Comparison of ENCODE assay signal across 5 fruit fly cellular contexts in the genomic region with DNA sequence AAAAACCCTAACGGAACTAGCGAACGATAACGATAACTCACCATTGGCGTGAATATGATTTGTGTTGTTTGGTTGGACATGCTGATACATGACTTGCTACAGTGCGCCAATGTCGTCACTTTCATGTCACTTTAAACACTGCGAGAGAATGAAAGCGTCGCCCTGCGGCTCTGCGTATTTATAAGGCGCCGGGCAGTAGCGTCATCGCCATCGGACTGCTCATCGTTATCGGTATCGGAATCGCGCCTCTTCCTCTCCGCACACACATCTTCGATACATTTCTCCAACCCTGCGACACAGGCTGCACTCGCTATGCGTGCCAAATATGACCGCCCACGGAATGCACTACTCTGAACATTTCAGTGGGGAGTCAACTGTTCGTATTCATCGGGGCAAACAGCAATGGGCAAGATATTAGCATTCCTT.
TF ChIP-seq lines count a peak whose summit lies in the region.

A gene (minus strand): TSS at position 160 of the 426 bp plus-strand sequence.

- TF ChIP-seq CTCF in whole organism, embryonic (GFP tag; optimal IDR thresholded peaks at IDR 0.05; lab: Kevin White, UChicago) = peak; percentile 7

TF ChIP-seq in whole organism, adult, 20 proteins besides CTCF, POLR2A, EP300 and RAD21:
- TF ChIP-seq CG1620 (GFP tag; optimal IDR thresholded peaks at IDR 0.05; lab: Kevin White, UChicago) (peak; percentile 36), CG7101 (tag; optimal IDR thresholded peaks at IDR 0.05; lab: Kevin White, UChicago) (no peak), pad (GFP tag; optimal IDR thresholded peaks at IDR 0.05; lab: Kevin White, UChicago) (no peak), CG33017 (tag; optimal IDR thresholded peaks at IDR 0.05; lab: Kevin White, UChicago) (no peak), Mnt (GFP tag; optimal IDR thresholded peaks at IDR 0.05; lab: Kevin White, UChicago) (no peak), Hr96 (GFP tag; optimal IDR thresholded peaks at IDR 0.05; lab: Kevin White, UChicago) (peak; percentile 50), CG14711 (tag; optimal IDR thresholded peaks at IDR 0.05; lab: Kevin White, UChicago) (no peak), kay (GFP tag; lab: Kevin White, UChicago; ENCODE audit: borderline replicate concordance) (peak; percentile 16), bab1 (GFP tag; optimal IDR thresholded peaks at IDR 0.05; lab: Kevin White, UChicago) (peak; percentile 9)

TF ChIP-seq in whole organism, embryonic, 481 proteins besides CTCF, POLR2A, EP300 and RAD21 (continues in another document):
- TF ChIP-seq CG7839 (tag; optimal IDR thresholded peaks at IDR 0.05; lab: Kevin White, UChicago) (peak; percentile 23), kay (GFP tag; optimal IDR thresholded peaks at IDR 0.05; lab: Kevin White, UChicago) (no peak), CG14441 (GFP tag; IDR thresholded peaks at IDR 0.05; lab: Robert Waterston, UW) (peak; percentile 60), Tbp (GFP tag; optimal IDR thresholded peaks at IDR 0.05; lab: Kevin White, UChicago) (no peak), gcm2 (GFP tag; optimal IDR thresholded peaks at IDR 0.05; lab: Kevin White, UChicago) (no peak), CG42726 (GFP tag; IDR thresholded peaks at IDR 0.05; lab: Robert Waterston, UW; ENCODE audit: partially characterized antibody) (no peak), CG17802 (tag; optimal IDR thresholded peaks at IDR 0.05; lab: Kevin White, UChicago) (peak; percentile 30), NfI (GFP tag; optimal IDR thresholded peaks at IDR 0.05; lab: Kevin White, UChicago) (peak; percentile 37), bab2 (GFP tag; optimal IDR thresholded peaks at IDR 0.05; lab: Kevin White, UChicago) (peak; percentile 53), MESR4 (GFP tag; optimal IDR thresholded peaks at IDR 0.05; lab: Kevin White, UChicago) (no peak), Aef1 (GFP tag; IDR thresholded peaks at IDR 0.05; lab: Robert Waterston, UW) (peak; percentile 52; the same call in 2 of the 3 replicates), Abd-B (GFP tag; optimal IDR thresholded peaks at IDR 0.05; lab: Kevin White, UChicago) (peak; percentile 32), Pdp1 (GFP tag; optimal IDR thresholded peaks at IDR 0.05; lab: Kevin White, UChicago) (peak in 1 of 2 experiments; percentile 67), CG9932 (GFP tag; IDR thresholded peaks at IDR 0.05; lab: Robert Waterston, UW) (peak; percentile 72), Fer3 (tag; optimal IDR thresholded peaks at IDR 0.05; lab: Kevin White, UChicago) (peak; percentile 10), CG12155 (GFP tag; optimal IDR thresholded peaks at IDR 0.05; lab: Kevin White, UChicago) (peak; percentile 49), rib (GFP tag; IDR thresholded peaks at IDR 0.05; lab: Robert Waterston, UW) (no peak), Meics (GFP tag; optimal IDR thresholded peaks at IDR 0.05; lab: Kevin White, UChicago) (no peak), slbo (GFP tag; IDR thresholded peaks at IDR 0.05; lab: Robert Waterston, UW) (peak; percentile 83)

TF ChIP-seq in whole organism, prepupa, 60 proteins besides CTCF, POLR2A, EP300 and RAD21 (continues in another document):
- no peak for TF ChIP-seq Ets96B (tag; optimal IDR thresholded peaks at IDR 0.05; lab: Kevin White, UChicago)
- TF ChIP-seq eg (GFP tag; IDR thresholded peaks at IDR 0.05; lab: Robert Waterston, UW) = peak; percentile 60
- peak; percentile 2 for TF ChIP-seq pdm3 (GFP tag; optimal IDR thresholded peaks at IDR 0.05; lab: Kevin White, UChicago)
- no peak for TF ChIP-seq CG6276 (GFP tag; optimal IDR thresholded peaks at IDR 0.05; lab: Kevin White, UChicago)
- peak; percentile 8 for TF ChIP-seq OdsH (GFP tag; optimal IDR thresholded peaks at IDR 0.05; lab: Kevin White, UChicago)
- TF ChIP-seq CG10631 (GFP tag; optimal IDR thresholded peaks at IDR 0.05; lab: Kevin White, UChicago) = peak; percentile 0
- peak; percentile 26 for TF ChIP-seq acj6 (GFP tag; optimal IDR thresholded peaks at IDR 0.05; lab: Kevin White, UChicago)
- no peak for TF ChIP-seq vri (GFP tag; optimal IDR thresholded peaks at IDR 0.05; lab: Kevin White, UChicago)
- TF ChIP-seq CG31627 (GFP tag; optimal IDR thresholded peaks at IDR 0.05; lab: Kevin White, UChicago) = peak; percentile 23
- no peak for TF ChIP-seq CG8632 (GFP tag; optimal IDR thresholded peaks at IDR 0.05; lab: Kevin White, UChicago)
- TF ChIP-seq Sox102F (GFP tag; optimal IDR thresholded peaks at IDR 0.05; lab: Kevin White, UChicago) = no peak
- no peak for TF ChIP-seq CG6854 (GFP tag; optimal IDR thresholded peaks at IDR 0.05; lab: Kevin White, UChicago)
- TF ChIP-seq CG32006 (GFP tag; optimal IDR thresholded peaks at IDR 0.05; lab: Kevin White, UChicago) = peak; percentile 47
- peak; percentile 1 for TF ChIP-seq Met (GFP tag; optimal IDR thresholded peaks at IDR 0.05; lab: Kevin White, UChicago)
- TF ChIP-seq svp (GFP tag; lab: Kevin White, UChicago) = no peak
- TF ChIP-seq Eip78C (GFP tag; lab: Kevin White, UChicago) = peak; percentile 66
- no peak for TF ChIP-seq CG6808 (GFP tag; optimal IDR thresholded peaks at IDR 0.05; lab: Kevin White, UChicago)
- peak; percentile 2 for TF ChIP-seq Smox (GFP tag; optimal IDR thresholded peaks at IDR 0.05; lab: Kevin White, UChicago)
- TF ChIP-seq CG6792 (GFP tag; optimal IDR thresholded peaks at IDR 0.05; lab: Kevin White, UChicago) = no peak
- TF ChIP-seq CG11762 (GFP tag; optimal IDR thresholded peaks at IDR 0.05; lab: Kevin White, UChicago; ENCODE audit: insufficient read depth) = no peak
- peak; percentile 26 for TF ChIP-seq cyc (GFP tag; optimal IDR thresholded peaks at IDR 0.05; lab: Kevin White, UChicago)

TF ChIP-seq in whole organism, pupa, 21 proteins besides CTCF, POLR2A, EP300 and RAD21:
- TF ChIP-seq CG4496 (GFP tag; IDR thresholded peaks at IDR 0.05; lab: Robert Waterston, UW) (peak; percentile 58; the same call in 1 of the 3 replicates), fd96Ca (GFP tag; IDR thresholded peaks at IDR 0.05; lab: Robert Waterston, UW) (peak; percentile 56; the same call in 1 of the 3 replicates), CG12605 (GFP tag; IDR thresholded peaks at IDR 0.05; lab: Robert Waterston, UW) (no peak)

TF ChIP-seq in whole organism, wandering third instar larva, 38 proteins besides CTCF, POLR2A, EP300 and RAD21:
- TF ChIP-seq GATAd (GFP tag; optimal IDR thresholded peaks at IDR 0.05; lab: Kevin White, UChicago) = no peak
- TF ChIP-seq woc (GFP tag; optimal IDR thresholded peaks at IDR 0.05; lab: Kevin White, UChicago) = peak; percentile 27
